Worm (Caenorhabditis elegans) whole organism, L1 larva: ENCODE data around the gene F26F2.3.

Experiments
- Y116A8C.19 ChIP-seq: sonication (generic microtip); optimal IDR thresholded peaks from 2 replicates; lab custom pipeline; 2016; ENCODE audit warnings: missing compliant biosample characterization, missing genetic modification characterization, borderline replicate concordance
- aha-1 ChIP-seq: fragments of 150-350 bp; optimal IDR thresholded peaks from 2 replicates; lab custom pipeline; 2014; ENCODE audit warnings: missing biosample characterization, missing genetic modification characterization
- aly-2 ChIP-seq: fragments of 150-350 bp; optimal IDR thresholded peaks from 2 replicates; lab custom pipeline; 2014; ENCODE audit warnings: missing biosample characterization, missing genetic modification characterization
- ama-1 ChIP-seq: fragments of 150-350 bp; optimal IDR thresholded peaks from 2 replicates; lab custom pipeline; 2014
- ceh-63 ChIP-seq: fragments of 200-800 bp; sonication (Bioruptor generic); optimal IDR thresholded peaks from 2 replicates; lab custom pipeline; 2018; ENCODE audit warnings: mild to moderate bottlenecking, missing genetic modification characterization, missing compliant biosample characterization
- ceh-8 ChIP-seq: fragments of 200-800 bp; sonication (Bioruptor generic); optimal IDR thresholded peaks from 2 replicates; lab custom pipeline; 2018; ENCODE audit warnings: mild to moderate bottlenecking, missing genetic modification characterization, moderate library complexity, missing compliant biosample characterization
- ceh-82 ChIP-seq, 3 experiments: fragments of 150-350 bp in 1 of 3; sonication (generic microtip) in 2 of 3; optimal IDR thresholded peaks; 2 replicates each; lab custom pipeline; 2014 to 2017; ENCODE audit warnings: missing biosample characterization in 3 of 3, missing genetic modification characterization in 3 of 3
- ceh-88 ChIP-seq: fragments of 200-800 bp; sonication (Bioruptor generic); IDR thresholded peaks from 2 replicates; pipeline ENCODE4 v1.3.6; 2022; ENCODE audit warnings: missing genetic modification characterization, missing compliant biosample characterization
- dpl-1 ChIP-seq, 3 experiments: fragments of 150-350 bp in 2 of 3; sonication (generic microtip) in 1 of 3; optimal IDR thresholded peaks; 2 replicates each; lab custom pipeline; 2014 to 2017; ENCODE audit warnings: missing biosample characterization in 3 of 3, missing genetic modification characterization in 3 of 3, missing genetic modification reagents in 3 of 3
- efl-1 ChIP-seq, 4 experiments: fragments of 150-350 bp; optimal IDR thresholded peaks in 3 of 4; peaks in 1 of 4; 1 replicate in 1 of 4; 2 replicates in 3 of 4; lab custom pipeline; 2014; ENCODE audit warnings: missing biosample characterization in 2 of 4, missing genetic modification characterization in 2 of 4, missing genetic modification reagents in 2 of 4
- efl-3 ChIP-seq: fragments of 200-800 bp; sonication (Bioruptor generic); optimal IDR thresholded peaks from 2 replicates; lab custom pipeline; 2018; ENCODE audit warnings: mild to moderate bottlenecking, missing genetic modification characterization, missing compliant biosample characterization
- elt-2 ChIP-seq: sonication (generic microtip); optimal IDR thresholded peaks from 2 replicates; lab custom pipeline; 2016; ENCODE audit warnings: missing genetic modification characterization, mild to moderate bottlenecking, inconsistent platforms, missing compliant biosample characterization, missing genetic modification reagents
- fkh-8 ChIP-seq: sonication (generic microtip); optimal IDR thresholded peaks from 2 replicates; lab custom pipeline; 2016; ENCODE audit warnings: mild to moderate bottlenecking, missing genetic modification characterization, missing compliant biosample characterization
- hlh-17 ChIP-seq: fragments of 200-800 bp; sonication (Bioruptor generic); optimal IDR thresholded peaks from 2 replicates; lab custom pipeline; 2018; ENCODE audit warnings: missing genetic modification characterization, mild to moderate bottlenecking, missing compliant biosample characterization, moderate library complexity, borderline replicate concordance
- irx-1 ChIP-seq: sonication (generic microtip); optimal IDR thresholded peaks from 2 replicates; lab custom pipeline; 2016; ENCODE audit warnings: missing genetic modification characterization, missing compliant biosample characterization
- lin-14 ChIP-seq: fragments of 200-800 bp; sonication (Bioruptor generic); optimal IDR thresholded peaks from 2 replicates; lab custom pipeline; 2018; ENCODE audit warnings: mild to moderate bottlenecking, missing genetic modification characterization, moderate library complexity, missing compliant biosample characterization
- lin-35 ChIP-seq, 2 experiments: fragments of 150-350 bp; optimal IDR thresholded peaks; 2 replicates each; lab custom pipeline; 2014; ENCODE audit warnings: missing biosample characterization in 2 of 2, missing genetic modification characterization in 2 of 2, missing genetic modification reagents in 2 of 2
- lin-39 ChIP-seq: fragments of 150-350 bp; optimal IDR thresholded peaks from 2 replicates; lab custom pipeline; 2014; ENCODE audit warnings: missing biosample characterization, missing genetic modification reagents, missing genetic modification characterization
- mef-2 ChIP-seq: fragments of 150-350 bp; optimal IDR thresholded peaks from 2 replicates; lab custom pipeline; 2014; ENCODE audit warnings: missing biosample characterization, missing genetic modification characterization
- mep-1 ChIP-seq: fragments of 150-350 bp; optimal IDR thresholded peaks from 2 replicates; lab custom pipeline; 2014; ENCODE audit warnings: missing biosample characterization, missing genetic modification characterization
- nhr-12 ChIP-seq: sonication (generic microtip); optimal IDR thresholded peaks from 2 replicates; lab custom pipeline; 2017; ENCODE audit warnings: missing biosample characterization, missing genetic modification characterization
- nhr-19 ChIP-seq: fragments of 200-800 bp; sonication (Bioruptor generic); conservative IDR thresholded peaks from 2 replicates; pipeline ENCODE4 v1.3.6; 2022; ENCODE audit warnings: missing genetic modification characterization, missing compliant biosample characterization
- nhr-20 ChIP-seq: sonication (generic microtip); optimal IDR thresholded peaks from 2 replicates; lab custom pipeline; 2016; ENCODE audit warnings: mild to moderate bottlenecking, missing genetic modification characterization, missing compliant biosample characterization
- nhr-237 ChIP-seq: fragments of 150-350 bp; optimal IDR thresholded peaks from 2 replicates; lab custom pipeline; 2014; ENCODE audit warnings: missing biosample characterization, missing genetic modification characterization
- nhr-47 ChIP-seq: sonication (generic microtip); optimal IDR thresholded peaks from 2 replicates; lab custom pipeline; 2016; ENCODE audit warnings: mild to moderate bottlenecking, missing genetic modification characterization, moderate library complexity, missing compliant biosample characterization
- nhr-71 ChIP-seq: sonication (generic microtip); optimal IDR thresholded peaks from 2 replicates; lab custom pipeline; 2016; ENCODE audit warnings: mild to moderate bottlenecking, missing genetic modification characterization, moderate library complexity, missing compliant biosample characterization
- nhr-76 ChIP-seq: sonication (generic microtip); optimal IDR thresholded peaks from 2 replicates; lab custom pipeline; 2017; ENCODE audit warnings: missing biosample characterization, missing genetic modification characterization
- nhr-84 ChIP-seq: sonication (generic microtip); optimal IDR thresholded peaks from 2 replicates; lab custom pipeline; 2017; ENCODE audit warnings: missing biosample characterization, missing genetic modification characterization
- nhr-85 ChIP-seq: sonication (generic microtip); peaks from one replicate; lab custom pipeline; 2016; ENCODE audit warnings: missing genetic modification characterization, inconsistent platforms, missing compliant biosample characterization
- nhr-90 ChIP-seq: sonication (generic microtip); optimal IDR thresholded peaks from 2 replicates; lab custom pipeline; 2016; ENCODE audit warnings: mild to moderate bottlenecking, missing genetic modification characterization, missing compliant biosample characterization; ENCODE audit not compliant: poor library complexity
- pqm-1 ChIP-seq: sonication (generic microtip); optimal IDR thresholded peaks from 3 replicates; lab custom pipeline; 2017; ENCODE audit warnings: missing biosample characterization, missing genetic modification characterization
- rnt-1 ChIP-seq: sonication (generic microtip); optimal IDR thresholded peaks from 2 replicates; lab custom pipeline; 2016; ENCODE audit warnings: mild to moderate bottlenecking, missing genetic modification characterization, moderate library complexity, missing compliant biosample characterization
- skn-1 ChIP-seq: fragments of 150-350 bp; optimal IDR thresholded peaks from 2 replicates; lab custom pipeline; 2014; ENCODE audit warnings: missing biosample characterization, missing genetic modification characterization
- snpc-4 ChIP-seq: fragments of 150-350 bp; optimal IDR thresholded peaks from 2 replicates; lab custom pipeline; 2014; ENCODE audit warnings: missing biosample characterization, missing genetic modification characterization
- snu-23 ChIP-seq: sonication (generic microtip); optimal IDR thresholded peaks from 2 replicates; lab custom pipeline; 2016; ENCODE audit warnings: missing genetic modification characterization, missing compliant biosample characterization
- sptf-1 ChIP-seq: fragments of 150-350 bp; optimal IDR thresholded peaks from 2 replicates; lab custom pipeline; 2014; ENCODE audit warnings: missing biosample characterization, missing genetic modification characterization
- sup-37 ChIP-seq: fragments of 200-800 bp; sonication (Bioruptor generic); optimal IDR thresholded peaks from 2 replicates; lab custom pipeline; 2018; ENCODE audit warnings: mild to moderate bottlenecking, missing genetic modification characterization, missing compliant biosample characterization
- tbx-2 ChIP-seq: sonication (generic microtip); optimal IDR thresholded peaks from 2 replicates; lab custom pipeline; 2016; ENCODE audit warnings: missing genetic modification characterization, missing compliant biosample characterization
- unc-130 ChIP-seq: fragments of 150-350 bp; optimal IDR thresholded peaks from 2 replicates; lab custom pipeline; 2017; ENCODE audit warnings: missing biosample characterization, missing genetic modification characterization, inconsistent platforms
- unc-30 ChIP-seq: sonication (generic microtip); optimal IDR thresholded peaks from 2 replicates; lab custom pipeline; 2017; ENCODE audit warnings: missing biosample characterization, missing genetic modification characterization
- unc-98 ChIP-seq: fragments of 200-800 bp; sonication (Bioruptor generic); IDR thresholded peaks from 2 replicates; pipeline ENCODE4 v1.3.6; 2022; ENCODE audit warnings: missing genetic modification characterization, missing compliant biosample characterization
- vab-15 ChIP-seq: sonication (generic microtip); optimal IDR thresholded peaks from 2 replicates; lab custom pipeline; 2017; ENCODE audit warnings: missing genotype, mild to moderate bottlenecking, missing genetic modification characterization, missing compliant biosample characterization
- zag-1 ChIP-seq: fragments of 150-350 bp; optimal IDR thresholded peaks from 2 replicates; lab custom pipeline; 2014; ENCODE audit warnings: missing biosample characterization, missing genetic modification characterization
- ztf-4 ChIP-seq: fragments of 150-350 bp; optimal IDR thresholded peaks from 2 replicates; lab custom pipeline; 2014; ENCODE audit warnings: missing biosample characterization, missing genetic modification characterization

F26F2.3 gene

DNA sequence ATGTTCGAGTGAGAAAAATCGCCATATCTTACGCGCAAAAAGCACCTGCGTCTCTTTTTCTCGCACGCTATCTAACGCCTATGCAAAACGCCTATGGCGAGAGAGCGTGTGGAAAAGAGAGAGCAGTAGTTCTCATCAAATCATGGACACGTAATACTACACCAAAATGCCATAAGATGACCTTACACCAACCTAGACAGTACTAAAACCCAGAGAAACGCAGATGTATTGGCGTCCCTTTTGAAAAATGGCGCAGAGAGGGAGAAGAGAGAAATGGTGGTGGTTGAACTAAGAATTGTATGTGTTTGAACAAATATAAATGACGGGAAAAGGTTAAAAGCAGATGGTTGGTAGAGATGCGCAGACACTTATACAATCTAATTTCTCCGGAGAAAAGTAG, 27.3 kb downstream of the F26F2.3 start, which contains the start of gene Y38H6C.16 (continued):
- TF ChIP-seq ceh-63 (no peak), lin-39 (tag; lab: Kevin White, UChicago) (no peak), aha-1 (tag; lab: Kevin White, UChicago) (no peak), nhr-47 (tag; lab: Kevin White, UChicago) (peak; percentile 13), dpl-1 (GFP tag; optimal IDR thresholded peaks at IDR 0.05; lab: Kevin White, UChicago) (peak in 1 of 3 experiments; percentile 25), sup-37 (GFP tag; lab: Kevin White, UChicago) (no peak)

DNA sequence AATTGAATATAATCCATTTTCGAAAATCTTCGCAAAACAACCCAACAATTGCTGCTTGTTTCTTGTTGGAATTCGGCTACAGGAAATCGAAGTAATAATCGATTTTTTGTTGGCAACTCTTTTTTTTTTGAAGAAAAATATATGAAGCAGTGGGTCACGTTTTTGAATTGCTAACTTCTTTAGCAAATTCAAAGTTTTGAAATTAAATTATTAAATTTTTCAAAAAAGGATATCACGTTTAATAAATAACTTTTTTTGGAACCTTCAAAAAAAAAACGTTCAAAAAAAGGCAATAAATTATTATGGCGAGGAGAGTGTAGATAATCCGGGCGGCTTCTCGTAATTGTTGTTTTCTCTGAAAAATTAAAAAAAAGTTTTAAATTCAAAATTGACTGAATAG, 30.1 kb downstream of the F26F2.3 start, which contains the start of gene Y38H6C.15:
TSS of gene Y38H6C.15 (minus strand) at position 101 of the 400 bp plus-strand sequence.
- no peak for TF ChIP-seq mef-2 (tag; lab: Kevin White, UChicago)
- TF ChIP-seq nhr-237: no peak
- TF ChIP-seq aly-2 (tag; lab: Kevin White, UChicago): no peak
- TF ChIP-seq unc-130 (tag; lab: Kevin White, UChicago): no peak
- TF ChIP-seq dpl-1 (GFP tag; optimal IDR thresholded peaks at IDR 0.05; lab: Kevin White, UChicago): no peak
- no peak for TF ChIP-seq snu-23 (GFP tag; lab: Kevin White, UChicago)
- no peak for TF ChIP-seq ceh-82 (tag; optimal IDR thresholded peaks at IDR 0.05; lab: Kevin White, UChicago)
- TF ChIP-seq lin-14 (GFP tag; lab: Kevin White, UChicago): no peak
- no peak for TF ChIP-seq unc-98 (GFP tag; lab: Robert Waterston, UW)
- no peak for TF ChIP-seq mep-1 (tag; lab: Kevin White, UChicago)
- no peak for TF ChIP-seq unc-30 (tag; lab: Kevin White, UChicago)
- no peak for TF ChIP-seq Y116A8C.19 (tag; lab: Kevin White, UChicago)
- no peak for TF ChIP-seq skn-1 (tag; lab: Kevin White, UChicago)
- TF ChIP-seq vab-15: no peak
- no peak for TF ChIP-seq lin-35 (GFP tag; optimal IDR thresholded peaks at IDR 0.05; lab: Kevin White, UChicago)
- no peak for TF ChIP-seq rnt-1 (tag; lab: Kevin White, UChicago)
- TF ChIP-seq sptf-1 (tag; lab: Kevin White, UChicago): no peak
- no peak for TF ChIP-seq ama-1 (lab: Kevin White, UChicago)

DNA sequence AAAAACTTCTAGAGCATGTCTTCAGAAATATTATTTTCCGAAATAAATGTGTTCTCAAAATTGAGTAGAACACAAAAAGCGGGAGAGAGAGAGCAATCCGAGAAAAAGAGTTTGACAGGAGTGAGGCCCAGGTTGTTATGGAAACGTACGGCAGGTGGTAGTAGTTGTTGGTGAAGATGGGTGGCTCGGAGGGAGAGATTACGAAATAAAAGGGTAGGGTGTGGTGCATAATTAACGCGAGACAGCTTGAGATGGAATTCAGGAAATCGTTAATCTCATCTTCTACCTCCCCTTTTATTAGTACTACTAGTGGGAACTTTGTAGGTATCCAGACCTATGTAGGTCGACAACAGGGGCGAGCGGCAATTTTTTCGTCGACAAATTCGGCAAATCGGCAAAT, 32.3 kb downstream of the F26F2.3 start, which contains the start of gene famh-161:
TSS of gene famh-161 (minus strand) at position 101 of the 400 bp plus-strand sequence.
- TF ChIP-seq irx-1 (tag; lab: Kevin White, UChicago): no peak
- peak; percentile 12 for TF ChIP-seq fkh-8 (tag; lab: Kevin White, UChicago)
- TF ChIP-seq nhr-85 (tag; lab: Kevin White, UChicago): no peak
- no peak for TF ChIP-seq zag-1 (tag; lab: Kevin White, UChicago)
- no peak for TF ChIP-seq ceh-8 (GFP tag; lab: Kevin White, UChicago)
- TF ChIP-seq nhr-47 (tag; lab: Kevin White, UChicago): no peak
- TF ChIP-seq nhr-71: no peak

DNA sequence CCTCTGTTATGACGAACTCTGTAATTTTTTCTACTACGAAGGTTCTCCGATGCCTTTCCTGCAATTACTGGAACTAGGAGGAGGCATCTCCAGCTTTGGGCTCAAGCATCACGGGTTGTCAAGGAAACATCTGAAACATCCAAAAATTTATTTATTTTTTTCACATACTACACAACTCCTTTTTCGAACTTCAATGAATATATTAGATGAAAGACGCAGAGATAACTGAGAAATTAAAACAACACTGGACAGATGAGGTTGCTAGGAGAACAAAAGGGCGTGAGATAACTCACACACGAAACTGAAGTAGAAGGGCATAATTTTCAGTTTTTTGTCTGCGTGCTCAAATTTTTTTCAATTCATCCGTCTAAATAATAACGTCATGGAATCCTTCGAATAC, 38.9 kb downstream of the F26F2.3 start, which contains the start of gene Y38H6C.13:
TSS of gene Y38H6C.13 (plus strand) at position 301 of the 400 bp plus-strand sequence.
- TF ChIP-seq fkh-8 (tag; lab: Kevin White, UChicago): peak; percentile 3
- no peak for TF ChIP-seq nhr-76
- no peak for TF ChIP-seq efl-3 (GFP tag; lab: Kevin White, UChicago)
- TF ChIP-seq ceh-88 (GFP tag; lab: Robert Waterston, UW): no peak
- no peak for TF ChIP-seq tbx-2 (tag; lab: Kevin White, UChicago)
- TF ChIP-seq lin-14 (GFP tag; lab: Kevin White, UChicago): no peak

DNA sequence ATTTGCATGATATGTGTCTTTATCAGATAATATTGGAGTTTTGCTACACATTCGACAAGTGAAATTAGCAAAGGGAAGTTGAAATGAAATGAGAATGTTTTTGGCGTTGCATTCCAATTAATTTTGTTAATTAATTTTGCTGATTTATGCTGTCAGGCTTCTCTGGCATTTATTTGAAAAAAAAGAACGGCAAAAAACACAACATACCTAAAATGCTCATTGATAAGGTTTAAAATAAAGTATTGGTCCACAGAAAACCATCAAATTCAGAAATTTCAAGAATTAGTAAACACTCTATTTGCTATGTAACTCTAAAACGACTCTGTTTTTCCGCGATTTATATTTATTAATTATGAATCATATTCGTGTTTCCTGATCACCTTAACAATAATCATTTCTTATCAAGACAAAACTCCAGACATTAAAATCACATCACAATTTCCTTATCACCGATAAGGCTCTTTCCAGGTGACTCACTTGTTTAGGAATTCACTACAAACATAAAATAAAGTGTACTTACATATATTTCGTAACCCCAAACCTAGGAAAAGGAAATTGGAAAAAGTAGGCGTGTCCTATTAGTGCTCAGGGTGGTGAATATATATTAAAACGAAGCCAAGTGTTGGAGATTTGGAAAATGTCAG, 40.4 kb downstream of the F26F2.3 start, which contains the start of the genes srh-166 and Y38H6C.24:
TSS of gene srh-166 (minus strand) at position 51 of the 644 bp plus-strand sequence.
TSS of gene Y38H6C.24 (plus strand) at position 620 of the 644 bp plus-strand sequence.
- TF ChIP-seq elt-2: peak; percentile 77
- no peak for TF ChIP-seq snpc-4 (tag; lab: Kevin White, UChicago)
- TF ChIP-seq ztf-4 (tag; lab: Kevin White, UChicago): no peak
- no peak for TF ChIP-seq nhr-19 (GFP tag; lab: Robert Waterston, UW)
- TF ChIP-seq nhr-84 (tag; lab: Kevin White, UChicago): no peak
- TF ChIP-seq nhr-12 (tag; lab: Kevin White, UChicago): no peak
- no peak for TF ChIP-seq hlh-17 (GFP tag; lab: Kevin White, UChicago)
- no peak for TF ChIP-seq nhr-90
- TF ChIP-seq nhr-20: peak; percentile 23
- no peak for TF ChIP-seq sup-37 (GFP tag; lab: Kevin White, UChicago)
- TF ChIP-seq pqm-1 (tag; lab: Kevin White, UChicago): peak; percentile 86
- TF ChIP-seq unc-98 (GFP tag; lab: Robert Waterston, UW): no peak
- no peak for TF ChIP-seq efl-1 (optimal IDR thresholded peaks at IDR 0.05; lab: Kevin White, UChicago)
- no peak for TF ChIP-seq efl-1 (GFP tag; optimal IDR thresholded peaks at IDR 0.05 in 1 of 2; lab: Kevin White, UChicago)
- TF ChIP-seq vab-15: no peak
